Worm (Caenorhabditis elegans): ENCODE measurements around the gene drd-1.

drd-1 gene

ce11 chrII:8399064-8399463 lies 11.2 kb downstream of the drd-1 start, which contains the start of gene dod-23:
TSS of gene dod-23 (minus strand) at chrII:8399164.
- TF ChIP-seq ceh-13 (GFP tag; optimal IDR thresholded peaks at IDR 0.05), result no peak
- no peak for TF ChIP-seq B0310.2 (tag; optimal IDR thresholded peaks at IDR 0.05)

- no peak for TF ChIP-seq ama-1 (optimal IDR thresholded peaks at IDR 0.05)
- no peak for TF ChIP-seq aly-1 (tag; optimal IDR thresholded peaks at IDR 0.05)
- TF ChIP-seq hmg-4 (GFP tag; optimal IDR thresholded peaks at IDR 0.05), result no peak
- TF ChIP-seq hmbx-1 (tag; optimal IDR thresholded peaks at IDR 0.05), result no peak
- no peak for TF ChIP-seq scrt-1 (GFP tag; IDR thresholded peaks at IDR 0.05)
- no peak for TF ChIP-seq B0310.2 (tag; optimal IDR thresholded peaks at IDR 0.05)
- no peak for TF ChIP-seq tbx-11 (GFP tag; IDR thresholded peaks at IDR 0.05)
- no peak for TF ChIP-seq pes-1 (GFP tag; IDR thresholded peaks at IDR 0.05)
Observed at ce11 chrII:8399997-8400396, 12.1 kb downstream of the drd-1 start.

- TF ChIP-seq hmbx-1 (tag; optimal IDR thresholded peaks at IDR 0.05), result no peak
- TF ChIP-seq aly-1 (tag; optimal IDR thresholded peaks at IDR 0.05), result no peak
- TF ChIP-seq hmg-4 (GFP tag; optimal IDR thresholded peaks at IDR 0.05), result no peak
- TF ChIP-seq tbx-37 (GFP tag; conservative IDR thresholded peaks at IDR 0.05), result no peak
- TF ChIP-seq tbx-11 (GFP tag; IDR thresholded peaks at IDR 0.05), result no peak
- no peak for TF ChIP-seq ceh-13 (GFP tag; optimal IDR thresholded peaks at IDR 0.05)
- no peak for TF ChIP-seq sea-1 (GFP tag; conservative IDR thresholded peaks at IDR 0.05)
- TF ChIP-seq tra-4 (tag; optimal IDR thresholded peaks at IDR 0.05), result no peak
- no peak for TF ChIP-seq ets-7 (tag; optimal IDR thresholded peaks at IDR 0.05)
- TF ChIP-seq scrt-1 (GFP tag; IDR thresholded peaks at IDR 0.05), result no peak
- no peak for TF ChIP-seq B0310.2 (tag; optimal IDR thresholded peaks at IDR 0.05)
- no peak for TF ChIP-seq hnd-1 (tag; optimal IDR thresholded peaks at IDR 0.05)
- TF ChIP-seq ceh-36 (tag; optimal IDR thresholded peaks at IDR 0.05), result no peak
- TF ChIP-seq F13C5.2 (tag; optimal IDR thresholded peaks at IDR 0.05), result no peak
- TF ChIP-seq pes-1 (GFP tag; IDR thresholded peaks at IDR 0.05), result no peak
- TF ChIP-seq flt-1 (GFP tag; IDR thresholded peaks at IDR 0.05), result no peak
- no peak for TF ChIP-seq ama-1 (optimal IDR thresholded peaks at IDR 0.05)
Observed at ce11 chrII:8404748-8405147, 16.9 kb downstream of the drd-1 start, which contains the start of gene skpo-1. TSS of gene skpo-1 (minus strand) at chrII:8404848.

ce11 chrII:8405303-8405702 lies 17.5 kb downstream of the drd-1 start, which contains the start of gene ubc-24:
TSS of gene ubc-24 (plus strand) at chrII:8405603.
- TF ChIP-seq sea-1 (GFP tag; conservative IDR thresholded peaks at IDR 0.05) (no peak), aly-1 (tag; optimal IDR thresholded peaks at IDR 0.05) (no peak), tbx-37 (GFP tag; conservative IDR thresholded peaks at IDR 0.05) (no peak), ama-1 (optimal IDR thresholded peaks at IDR 0.05) (no peak), hmbx-1 (tag; optimal IDR thresholded peaks at IDR 0.05) (no peak)

- TF ChIP-seq pes-1 (GFP tag; IDR thresholded peaks at IDR 0.05) (no peak), ama-1 (optimal IDR thresholded peaks at IDR 0.05) (no peak), B0310.2 (tag; optimal IDR thresholded peaks at IDR 0.05) (no peak), hmg-4 (GFP tag; optimal IDR thresholded peaks at IDR 0.05) (no peak), tbx-37 (GFP tag; conservative IDR thresholded peaks at IDR 0.05) (no peak), sea-1 (GFP tag; conservative IDR thresholded peaks at IDR 0.05) (no peak), ets-7 (tag; optimal IDR thresholded peaks at IDR 0.05) (no peak)
Observed at ce11 chrII:8407491-8407890, 19.6 kb downstream of the drd-1 start, which contains the start of gene sra-13. TSS of gene sra-13 (plus strand) at chrII:8407685.

ce11 chrII:8409538-8409937 lies 21.7 kb downstream of the drd-1 start:
- TF ChIP-seq ceh-36 (tag; optimal IDR thresholded peaks at IDR 0.05) (no peak), tbx-11 (GFP tag; IDR thresholded peaks at IDR 0.05) (no peak), ets-7 (tag; optimal IDR thresholded peaks at IDR 0.05) (no peak), scrt-1 (GFP tag; IDR thresholded peaks at IDR 0.05) (no peak), hmg-4 (GFP tag; optimal IDR thresholded peaks at IDR 0.05) (no peak), sea-1 (GFP tag; conservative IDR thresholded peaks at IDR 0.05) (no peak), flt-1 (GFP tag; IDR thresholded peaks at IDR 0.05) (no peak), tbx-37 (GFP tag; conservative IDR thresholded peaks at IDR 0.05) (no peak), pes-1 (GFP tag; IDR thresholded peaks at IDR 0.05) (no peak), ama-1 (optimal IDR thresholded peaks at IDR 0.05) (no peak), hnd-1 (tag; optimal IDR thresholded peaks at IDR 0.05) (no peak), ceh-13 (GFP tag; optimal IDR thresholded peaks at IDR 0.05) (no peak), hmbx-1 (tag; optimal IDR thresholded peaks at IDR 0.05) (no peak), tra-4 (tag; optimal IDR thresholded peaks at IDR 0.05) (no peak), F13C5.2 (tag; optimal IDR thresholded peaks at IDR 0.05) (no peak), aly-1 (tag; optimal IDR thresholded peaks at IDR 0.05) (no peak)

- TF ChIP-seq aly-1 (tag; optimal IDR thresholded peaks at IDR 0.05) (no peak), hmbx-1 (tag; optimal IDR thresholded peaks at IDR 0.05) (no peak), scrt-1 (GFP tag; IDR thresholded peaks at IDR 0.05) (no peak), sea-1 (GFP tag; conservative IDR thresholded peaks at IDR 0.05) (no peak), B0310.2 (tag; optimal IDR thresholded peaks at IDR 0.05) (no peak), ets-7 (tag; optimal IDR thresholded peaks at IDR 0.05) (no peak), ceh-13 (GFP tag; optimal IDR thresholded peaks at IDR 0.05) (no peak)
Observed at ce11 chrII:8411002-8411401, 23.2 kb downstream of the drd-1 start.

ce11 chrII:8412061-8412721 lies 24.3 kb downstream of the drd-1 start, which contains the start of gene efl-3:
TSS of gene efl-3 (plus strand) at chrII:8412671.
- TF ChIP-seq tra-4 (tag; optimal IDR thresholded peaks at IDR 0.05) (no peak), scrt-1 (GFP tag; IDR thresholded peaks at IDR 0.05) (0 out of 2 replicates have a peak, but pooled peaks have one; percentile 58), ceh-36 (tag; optimal IDR thresholded peaks at IDR 0.05) (peak; percentile 21), hmg-4 (GFP tag; optimal IDR thresholded peaks at IDR 0.05) (peak; percentile 63), ceh-13 (GFP tag; optimal IDR thresholded peaks at IDR 0.05) (no peak), ets-7 (tag; optimal IDR thresholded peaks at IDR 0.05) (no peak), tbx-37 (GFP tag; conservative IDR thresholded peaks at IDR 0.05) (no peak), aly-1 (tag; optimal IDR thresholded peaks at IDR 0.05) (peak; percentile 43)

Data from whole organism, early embryonic.